Worm (Caenorhabditis elegans) whole organism, mixed stage, embryonic: Measurements from ENCODE around the gene gyf-1.

Source experiments
- ceh-43 ChIP-seq: fragments of 200-800 bp; sonication (Bioruptor generic); optimal IDR thresholded peaks from 2 replicates; lab custom pipeline; 2018; ENCODE audit warnings: mild to moderate bottlenecking, missing genetic modification characterization, moderate library complexity, missing compliant biosample characterization
- ces-1 ChIP-seq: fragments of 150-350 bp; optimal IDR thresholded peaks from 2 replicates; lab custom pipeline; 2014; ENCODE audit warnings: missing biosample characterization, missing genetic modification reagents, missing genetic modification characterization
- ham-2 ChIP-seq: fragments of 200-800 bp; sonication (Bioruptor generic); optimal IDR thresholded peaks from 2 replicates; lab custom pipeline; 2018; ENCODE audit warnings: mild to moderate bottlenecking, missing genetic modification characterization, missing compliant biosample characterization
- lin-13 ChIP-seq: fragments of 150-350 bp; optimal IDR thresholded peaks from 2 replicates; lab custom pipeline; 2014; ENCODE audit warnings: missing biosample characterization, missing genetic modification characterization
- lsy-2 ChIP-seq: fragments of 150-350 bp; optimal IDR thresholded peaks from 2 replicates; lab custom pipeline; 2014; ENCODE audit warnings: missing biosample characterization, missing genetic modification characterization
- mab-5 ChIP-seq: fragments of 150-350 bp; optimal IDR thresholded peaks from 2 replicates; lab custom pipeline; 2014; ENCODE audit warnings: missing biosample characterization, missing genetic modification characterization
- nhr-12 ChIP-seq: fragments of 150-350 bp; optimal IDR thresholded peaks from 2 replicates; lab custom pipeline; 2014; ENCODE audit warnings: missing biosample characterization, missing genetic modification characterization
- nhr-237 ChIP-seq: fragments of 150-350 bp; optimal IDR thresholded peaks from 2 replicates; lab custom pipeline; 2014; ENCODE audit warnings: missing biosample characterization, missing genetic modification characterization
- snpc-4 ChIP-seq: fragments of 150-350 bp; optimal IDR thresholded peaks from 2 replicates; lab custom pipeline; 2014; ENCODE audit warnings: missing biosample characterization, missing genetic modification characterization
- unc-39 ChIP-seq: fragments of 150-350 bp; optimal IDR thresholded peaks from 2 replicates; lab custom pipeline; 2014; ENCODE audit warnings: missing biosample characterization, missing genetic modification characterization
- unc-62 ChIP-seq: fragments of 150-350 bp; optimal IDR thresholded peaks from 2 replicates; lab custom pipeline; 2014; ENCODE audit warnings: missing biosample characterization, missing genetic modification reagents, missing genetic modification characterization
- ztf-11 ChIP-seq: fragments of 150-350 bp; optimal IDR thresholded peaks from 2 replicates; lab custom pipeline; 2014; ENCODE audit warnings: missing biosample characterization, missing genetic modification characterization

- TF ChIP-seq nhr-237 (tag; lab: Kevin White, UChicago), result no peak
- TF ChIP-seq ceh-43 (GFP tag; lab: Kevin White, UChicago), result no peak
- TF ChIP-seq unc-62 (GFP tag; lab: Kevin White, UChicago), result no peak
- TF ChIP-seq ces-1 (GFP tag; lab: Kevin White, UChicago), result no peak
- no peak for TF ChIP-seq ham-2 (GFP tag; lab: Kevin White, UChicago)
- no peak for TF ChIP-seq lsy-2 (tag; lab: Kevin White, UChicago)
- no peak for TF ChIP-seq ztf-11 (tag; lab: Kevin White, UChicago)
- TF ChIP-seq lin-13 (tag; lab: Kevin White, UChicago), result no peak
- no peak for TF ChIP-seq unc-39
- no peak for TF ChIP-seq mab-5 (tag; lab: Kevin White, UChicago)
- no peak for TF ChIP-seq snpc-4 (tag; lab: Kevin White, UChicago)
- no peak for TF ChIP-seq nhr-12 (tag; lab: Kevin White, UChicago)
Observed at ce11 chrII:6710596-6710995, 26.6 kb downstream of the gyf-1 start.
